Fruit fly (Drosophila melanogaster): ENCODE data around the gene Cpr65Ec.

Cpr65Ec gene

DNA sequence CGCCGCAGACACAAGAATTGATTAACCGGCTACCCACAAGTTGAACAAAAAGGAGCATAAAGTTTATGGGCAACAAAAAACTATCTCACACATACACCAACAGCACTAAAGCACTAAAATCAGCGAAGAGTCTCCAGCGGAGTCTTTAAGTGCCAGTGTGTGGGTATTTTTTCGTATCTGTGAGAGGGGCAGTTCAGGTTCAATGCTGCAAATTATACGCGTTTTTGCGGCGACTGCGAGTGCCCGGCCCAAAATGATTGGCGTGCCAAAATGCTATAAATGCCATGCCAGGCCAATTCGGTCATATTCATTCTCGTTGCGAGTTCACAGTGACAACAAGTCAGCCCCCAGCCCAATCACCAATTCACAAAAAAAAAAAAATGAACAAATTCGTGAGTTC lies at the start of gene Cpr65Ec:
Cpr65Ec (plus strand) TSS at position 301 of the 400 bp plus-strand sequence.
- TF ChIP-seq insv (GFP tag; optimal IDR thresholded peaks at IDR 0.05) (no peak), Sox102F (GFP tag; optimal IDR thresholded peaks at IDR 0.05) (no peak), br (optimal IDR thresholded peaks at IDR 0.05) (no peak), CG12769 (tag; optimal IDR thresholded peaks at IDR 0.05) (no peak), CG8478 (optimal IDR thresholded peaks at IDR 0.05) (no peak), CG8290 (GFP tag; optimal IDR thresholded peaks at IDR 0.05) (no peak), CG8290 (tag; optimal IDR thresholded peaks at IDR 0.05) (no peak), gcm (GFP tag; optimal IDR thresholded peaks at IDR 0.05) (no peak), Bteb2 (GFP tag; optimal IDR thresholded peaks at IDR 0.05) (no peak), phol (tag; optimal IDR thresholded peaks at IDR 0.05) (no peak), CG11247 (GFP tag; IDR thresholded peaks at IDR 0.05) (no peak), GATAe (GFP tag; conservative IDR thresholded peaks at IDR 0.05) (no peak), sug (tag; optimal IDR thresholded peaks at IDR 0.05) (no peak), CG10543 (GFP tag; optimal IDR thresholded peaks at IDR 0.05) (no peak), CG11093 (GFP tag; IDR thresholded peaks at IDR 0.05) (no peak), Stat92E (GFP tag; optimal IDR thresholded peaks at IDR 0.05) (no peak), sens-2 (GFP tag; IDR thresholded peaks at IDR 0.05) (no peak), trem (tag; optimal IDR thresholded peaks at IDR 0.05) (no peak)

DNA sequence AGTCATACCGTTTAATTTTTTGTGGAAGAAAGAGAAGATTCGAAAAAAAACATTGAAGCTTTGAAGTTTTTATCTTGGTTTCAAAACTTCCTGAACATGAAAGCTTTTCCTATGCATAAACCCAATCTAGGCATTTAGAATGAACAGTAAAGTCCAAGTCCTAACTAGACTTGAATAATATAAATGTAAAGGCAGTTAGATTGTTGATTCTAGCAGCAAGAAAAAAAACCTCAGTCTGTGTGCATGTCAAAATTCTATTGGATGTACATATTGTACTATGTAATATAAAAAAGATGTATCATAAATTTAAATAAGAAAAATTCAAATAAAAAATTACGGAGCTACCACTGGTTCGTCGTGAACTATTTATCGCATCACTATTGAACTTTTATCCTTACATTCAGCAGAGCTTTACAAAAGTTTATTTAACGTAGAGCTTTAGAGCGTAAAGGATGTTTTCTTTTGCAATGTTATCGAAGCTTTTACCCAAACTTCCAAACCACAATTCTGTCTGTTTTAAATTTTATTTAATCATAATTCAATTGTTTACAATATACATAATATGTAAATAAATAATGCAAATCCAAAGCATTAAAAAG lies 34.5 kb upstream of the Cpr65Ec start:
- TF ChIP-seq CG10274 (GFP tag; optimal IDR thresholded peaks at IDR 0.05) (no peak), row (GFP tag; IDR thresholded peaks at IDR 0.05) (peak; percentile 31; the same call in 1 of the 3 replicates), CG15514 (GFP tag; optimal IDR thresholded peaks at IDR 0.05) (peak; percentile 97)

DNA sequence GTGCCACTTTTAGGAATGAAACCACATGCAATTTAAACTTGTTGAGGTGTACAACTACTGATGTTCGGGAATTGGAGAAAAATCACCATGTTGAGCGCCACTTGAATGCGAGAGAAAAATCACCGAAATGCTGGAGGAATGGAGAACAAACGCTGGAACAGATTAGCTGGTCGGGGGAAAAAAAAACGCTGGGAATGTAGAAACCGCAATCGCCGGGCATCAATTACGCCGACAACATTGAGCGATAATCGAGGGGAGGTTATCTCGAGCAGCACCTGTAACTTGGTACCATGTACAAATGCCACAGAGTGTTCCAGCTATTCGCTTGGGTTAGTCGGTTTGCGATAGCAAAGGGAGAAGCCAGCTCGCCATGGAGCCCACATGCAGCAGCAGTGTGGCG lies 27.0 kb upstream of the Cpr65Ec start, which contains the start of gene CG14823:
CG14823 (plus strand) TSS at position 301 of the 400 bp plus-strand sequence.
- no peak for TF ChIP-seq gro (GFP tag; optimal IDR thresholded peaks at IDR 0.05)
- no peak for TF ChIP-seq CG11398 (GFP tag; optimal IDR thresholded peaks at IDR 0.05)
- TF ChIP-seq otp (GFP tag; IDR thresholded peaks at IDR 0.05): no peak
- no peak for TF ChIP-seq CG17186 (GFP tag; optimal IDR thresholded peaks at IDR 0.05)
- no peak for TF ChIP-seq CG10543 (GFP tag; optimal IDR thresholded peaks at IDR 0.05)
- TF ChIP-seq Sox100B (GFP tag; optimal IDR thresholded peaks at IDR 0.05): no peak
- no peak for TF ChIP-seq Sox102F (GFP tag; optimal IDR thresholded peaks at IDR 0.05)
- no peak for TF ChIP-seq abd-A (tag; optimal IDR thresholded peaks at IDR 0.05)
- TF ChIP-seq CG7745 (tag; optimal IDR thresholded peaks at IDR 0.05): no peak
- no peak for TF ChIP-seq Rx (GFP tag; IDR thresholded peaks at IDR 0.05)
- no peak for TF ChIP-seq Hmx (GFP tag; optimal IDR thresholded peaks at IDR 0.05)
- no peak for TF ChIP-seq zf30C (GFP tag; optimal IDR thresholded peaks at IDR 0.05)
- no peak for TF ChIP-seq CG14860 (GFP tag; IDR thresholded peaks at IDR 0.05; ENCODE audit: partially characterized antibody)
- no peak for TF ChIP-seq shn (GFP tag; optimal IDR thresholded peaks at IDR 0.05)
- TF ChIP-seq HmgZ (tag; optimal IDR thresholded peaks at IDR 0.05): no peak

DNA sequence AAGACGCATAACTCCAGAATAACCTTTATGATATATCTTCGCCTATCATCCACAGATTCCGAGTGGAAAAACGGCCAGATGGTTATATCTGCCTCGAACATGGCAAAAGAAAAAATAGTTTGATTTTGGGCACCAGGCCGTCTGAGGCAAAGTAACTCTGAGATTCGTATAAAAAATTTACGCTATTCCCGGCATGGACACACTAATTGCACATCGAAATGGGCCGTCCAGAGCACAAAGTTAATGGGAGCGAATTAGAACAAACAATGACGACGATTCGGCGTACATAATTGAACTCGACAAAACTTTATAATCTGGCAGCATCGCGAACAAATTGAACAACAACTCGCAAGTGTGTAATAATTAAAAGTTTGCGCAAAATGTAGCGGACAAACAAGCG lies 23.9 kb upstream of the Cpr65Ec start, which contains the start of gene CG32391:
CG32391 (minus strand) TSS at position 101 of the 400 bp plus-strand sequence.
- TF ChIP-seq Ets65A (GFP tag): peak; percentile 29
- no peak for TF ChIP-seq CG30020 (tag; optimal IDR thresholded peaks at IDR 0.05)

Data from whole organism, embryonic.